Worm (Caenorhabditis elegans) whole organism, L1 larva: ENCODE results near the gene fip-5.
A peak's percentile ranks its signal among the peaks of the same experiment; 100 is the strongest.

Experiments
- aha-1 ChIP-seq: fragments of 150-350 bp; optimal IDR thresholded peaks from 2 replicates; lab custom pipeline; 2014; ENCODE audit warnings: missing biosample characterization, missing genetic modification characterization
- alr-1 ChIP-seq: fragments of 200-800 bp; sonication (Bioruptor generic); optimal IDR thresholded peaks from 2 replicates; lab custom pipeline; 2018; ENCODE audit warnings: borderline replicate concordance, mild to moderate bottlenecking, missing genetic modification characterization, missing compliant biosample characterization
- aly-2 ChIP-seq: fragments of 150-350 bp; optimal IDR thresholded peaks from 2 replicates; lab custom pipeline; 2014; ENCODE audit warnings: missing biosample characterization, missing genetic modification characterization
- blmp-1 ChIP-seq: fragments of 150-350 bp; optimal IDR thresholded peaks from 2 replicates; lab custom pipeline; 2014; ENCODE audit warnings: missing biosample characterization, missing genetic modification characterization
- ceh-63 ChIP-seq: fragments of 200-800 bp; sonication (Bioruptor generic); optimal IDR thresholded peaks from 2 replicates; lab custom pipeline; 2018; ENCODE audit warnings: mild to moderate bottlenecking, missing genetic modification characterization, missing compliant biosample characterization
- ceh-8 ChIP-seq: fragments of 200-800 bp; sonication (Bioruptor generic); optimal IDR thresholded peaks from 2 replicates; lab custom pipeline; 2018; ENCODE audit warnings: mild to moderate bottlenecking, missing genetic modification characterization, moderate library complexity, missing compliant biosample characterization
- dsc-1 ChIP-seq: sonication (generic microtip); optimal IDR thresholded peaks from 2 replicates; lab custom pipeline; 2016; ENCODE audit warnings: mild to moderate bottlenecking, missing genetic modification characterization, missing compliant biosample characterization
- efl-1 ChIP-seq, 4 experiments: fragments of 150-350 bp; optimal IDR thresholded peaks in 3 of 4; peaks in 1 of 4; 1 replicate in 1 of 4; 2 replicates in 3 of 4; lab custom pipeline; 2014; ENCODE audit warnings: missing biosample characterization in 2 of 4, missing genetic modification characterization in 2 of 4, missing genetic modification reagents in 2 of 4
- efl-3 ChIP-seq: fragments of 200-800 bp; sonication (Bioruptor generic); optimal IDR thresholded peaks from 2 replicates; lab custom pipeline; 2018; ENCODE audit warnings: mild to moderate bottlenecking, missing genetic modification characterization, missing compliant biosample characterization
- egl-13 ChIP-seq: sonication (generic microtip); optimal IDR thresholded peaks from 2 replicates; lab custom pipeline; 2016; ENCODE audit warnings: missing genotype, missing genetic modification reagents, missing genetic modification characterization, missing compliant biosample characterization
- elt-2 ChIP-seq: sonication (generic microtip); optimal IDR thresholded peaks from 2 replicates; lab custom pipeline; 2016; ENCODE audit warnings: missing genetic modification characterization, mild to moderate bottlenecking, inconsistent platforms, missing compliant biosample characterization, missing genetic modification reagents
- elt-3 ChIP-seq, 6 experiments: fragments of 150-350 bp in 1 of 6; sonication (generic microtip); optimal IDR thresholded peaks; 2 replicates each; lab custom pipeline; 2017 to 2018; ENCODE audit warnings: missing biosample characterization in 6 of 6, missing genetic modification characterization in 6 of 6, inconsistent platforms in 1 of 6
- ets-5 ChIP-seq: fragments of 200-800 bp; sonication (Bioruptor generic); IDR thresholded peaks from 2 replicates; pipeline ENCODE4 v1.3.6; 2022; ENCODE audit warnings: missing genetic modification characterization, missing compliant biosample characterization
- irx-1 ChIP-seq: sonication (generic microtip); optimal IDR thresholded peaks from 2 replicates; lab custom pipeline; 2016; ENCODE audit warnings: missing genetic modification characterization, missing compliant biosample characterization
- isw-1 ChIP-seq: fragments of 200-800 bp; sonication (Bioruptor generic); IDR thresholded peaks from 2 replicates; pipeline ENCODE4 v1.3.6; 2022; ENCODE audit warnings: missing genetic modification characterization, missing compliant biosample characterization
- jun-1 ChIP-seq: fragments of 150-350 bp; optimal IDR thresholded peaks from 2 replicates; lab custom pipeline; 2014; ENCODE audit warnings: missing biosample characterization, missing genetic modification reagents, missing genetic modification characterization
- lin-14 ChIP-seq: fragments of 200-800 bp; sonication (Bioruptor generic); optimal IDR thresholded peaks from 2 replicates; lab custom pipeline; 2018; ENCODE audit warnings: mild to moderate bottlenecking, missing genetic modification characterization, moderate library complexity, missing compliant biosample characterization
- mab-9 ChIP-seq: fragments of 200-800 bp; sonication (Bioruptor generic); IDR thresholded peaks from 2 replicates; pipeline ENCODE4 v1.3.6; 2022; ENCODE audit warnings: missing genetic modification reagents, missing genetic modification characterization, missing compliant biosample characterization
- mep-1 ChIP-seq: fragments of 150-350 bp; optimal IDR thresholded peaks from 2 replicates; lab custom pipeline; 2014; ENCODE audit warnings: missing biosample characterization, missing genetic modification characterization
- nhr-19 ChIP-seq: fragments of 200-800 bp; sonication (Bioruptor generic); conservative IDR thresholded peaks from 2 replicates; pipeline ENCODE4 v1.3.6; 2022; ENCODE audit warnings: missing genetic modification characterization, missing compliant biosample characterization
- nhr-20 ChIP-seq: sonication (generic microtip); optimal IDR thresholded peaks from 2 replicates; lab custom pipeline; 2016; ENCODE audit warnings: mild to moderate bottlenecking, missing genetic modification characterization, missing compliant biosample characterization
- nhr-28 ChIP-seq: fragments of 150-350 bp; optimal IDR thresholded peaks from 2 replicates; lab custom pipeline; 2014; ENCODE audit warnings: missing biosample characterization, missing genetic modification characterization
- nhr-71 ChIP-seq: sonication (generic microtip); optimal IDR thresholded peaks from 2 replicates; lab custom pipeline; 2016; ENCODE audit warnings: mild to moderate bottlenecking, missing genetic modification characterization, moderate library complexity, missing compliant biosample characterization
- nhr-84 ChIP-seq: sonication (generic microtip); optimal IDR thresholded peaks from 2 replicates; lab custom pipeline; 2017; ENCODE audit warnings: missing biosample characterization, missing genetic modification characterization
- nhr-85 ChIP-seq: sonication (generic microtip); peaks from one replicate; lab custom pipeline; 2016; ENCODE audit warnings: missing genetic modification characterization, inconsistent platforms, missing compliant biosample characterization
- nhr-90 ChIP-seq: sonication (generic microtip); optimal IDR thresholded peaks from 2 replicates; lab custom pipeline; 2016; ENCODE audit warnings: mild to moderate bottlenecking, missing genetic modification characterization, missing compliant biosample characterization; ENCODE audit not compliant: poor library complexity
- pag-3 ChIP-seq: sonication (generic microtip); optimal IDR thresholded peaks from 2 replicates; lab custom pipeline; 2017; ENCODE audit warnings: missing genetic modification characterization, mild to moderate bottlenecking, missing compliant biosample characterization, antibody characterized with exemption, borderline replicate concordance; ENCODE audit not compliant: insufficient read depth
- pax-3 ChIP-seq: fragments of 200-800 bp; sonication (Bioruptor generic); optimal IDR thresholded peaks from 2 replicates; lab custom pipeline; 2018; ENCODE audit warnings: mild to moderate bottlenecking, missing genetic modification characterization, moderate library complexity, missing compliant biosample characterization
- skn-1 ChIP-seq: fragments of 150-350 bp; optimal IDR thresholded peaks from 2 replicates; lab custom pipeline; 2014; ENCODE audit warnings: missing biosample characterization, missing genetic modification characterization
- snpc-4 ChIP-seq: fragments of 150-350 bp; optimal IDR thresholded peaks from 2 replicates; lab custom pipeline; 2014; ENCODE audit warnings: missing biosample characterization, missing genetic modification characterization
- snu-23 ChIP-seq: sonication (generic microtip); optimal IDR thresholded peaks from 2 replicates; lab custom pipeline; 2016; ENCODE audit warnings: missing genetic modification characterization, missing compliant biosample characterization
- sox-4 ChIP-seq: sonication (generic microtip); optimal IDR thresholded peaks from 2 replicates; lab custom pipeline; 2016; ENCODE audit warnings: missing genetic modification characterization, missing compliant biosample characterization
- tlp-1 ChIP-seq: fragments of 150-350 bp; optimal IDR thresholded peaks from 2 replicates; lab custom pipeline; 2014; ENCODE audit warnings: missing biosample characterization, missing genetic modification characterization
- unc-130 ChIP-seq: fragments of 150-350 bp; optimal IDR thresholded peaks from 2 replicates; lab custom pipeline; 2017; ENCODE audit warnings: missing biosample characterization, missing genetic modification characterization, inconsistent platforms
- zag-1 ChIP-seq: fragments of 150-350 bp; optimal IDR thresholded peaks from 2 replicates; lab custom pipeline; 2014; ENCODE audit warnings: missing biosample characterization, missing genetic modification characterization

fip-5 gene

DNA sequence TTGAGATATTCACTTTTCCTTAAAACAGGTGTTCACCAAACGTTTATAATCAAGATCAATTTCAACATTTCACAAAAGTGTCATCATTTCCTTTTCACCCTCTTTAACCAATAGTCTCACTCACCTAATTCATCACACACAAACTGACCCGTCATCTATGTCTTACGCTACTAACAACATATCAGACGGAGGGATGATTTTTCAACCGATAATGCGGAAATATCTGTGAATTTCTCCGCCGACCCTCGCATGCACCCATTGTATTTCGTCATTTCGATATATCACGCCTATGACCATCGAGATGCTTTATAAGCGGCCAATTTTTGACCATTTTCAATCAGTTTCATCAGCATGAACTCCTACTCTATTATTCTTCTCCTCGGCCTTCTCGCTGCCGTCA lies 1.6 kb downstream of the fip-5 start, which contains the start of gene fipr-21 (continued):
- TF ChIP-seq irx-1 (tag; lab: Kevin White, UChicago) (no peak), elt-2 (no peak), ets-5 (GFP tag; lab: Robert Waterston, UW) (no peak), unc-130 (no peak), ceh-8 (GFP tag; lab: Kevin White, UChicago) (no peak), aha-1 (no peak)

DNA sequence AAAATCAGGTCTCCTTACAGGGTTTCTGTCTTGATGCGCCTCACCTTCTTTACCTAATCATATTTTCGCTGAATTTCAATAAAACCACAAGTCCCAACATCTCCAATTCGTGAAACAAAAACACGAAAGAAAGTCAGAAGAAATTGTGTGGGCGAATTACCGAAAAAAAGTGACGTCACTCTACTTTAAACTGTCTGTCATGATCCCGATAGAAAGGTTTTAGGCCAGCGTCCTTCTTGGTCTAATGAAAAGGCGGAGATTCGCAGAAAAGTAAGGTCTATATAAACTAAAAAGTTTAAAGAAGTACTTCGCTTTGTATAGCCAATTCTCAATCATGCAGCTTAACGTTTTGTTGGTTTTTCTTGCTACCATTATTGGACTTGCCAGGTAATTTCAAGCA lies 3.7 kb downstream of the fip-5 start, which contains the start of gene cnc-8:
cnc-8 (plus strand) TSS at position 307 of the 400 bp plus-strand sequence.
- TF ChIP-seq aly-2 (tag; lab: Kevin White, UChicago), result no peak
- no peak for TF ChIP-seq zag-1 (tag; lab: Kevin White, UChicago)
- no peak for TF ChIP-seq tlp-1 (tag; lab: Kevin White, UChicago)
- no peak for TF ChIP-seq sox-4 (tag; lab: Kevin White, UChicago)
- no peak for TF ChIP-seq pax-3
- no peak for TF ChIP-seq mep-1 (tag; lab: Kevin White, UChicago)
- no peak for TF ChIP-seq snpc-4
- no peak for TF ChIP-seq alr-1
- no peak for TF ChIP-seq irx-1 (tag; lab: Kevin White, UChicago)
- no peak for TF ChIP-seq isw-1 (GFP tag; lab: Robert Waterston, UW)
- peak in 2 of 6 experiments; percentile 43 to 49 for TF ChIP-seq elt-3 (tag; optimal IDR thresholded peaks at IDR 0.05; lab: Kevin White, UChicago)
- peak; percentile 22 for TF ChIP-seq nhr-20
- no peak for TF ChIP-seq efl-3 (GFP tag; lab: Kevin White, UChicago)
- no peak for TF ChIP-seq egl-13 (tag; lab: Kevin White, UChicago)
- peak; percentile 5 for TF ChIP-seq nhr-90 (tag; lab: Kevin White, UChicago)
- TF ChIP-seq nhr-84, result no peak
- TF ChIP-seq nhr-28, result no peak
- peak; percentile 39 for TF ChIP-seq nhr-71 (tag; lab: Kevin White, UChicago)
- peak; percentile 82 for TF ChIP-seq nhr-85 (tag; lab: Kevin White, UChicago)
- TF ChIP-seq jun-1 (tag; lab: Kevin White, UChicago), result no peak
- peak; percentile 32; the same call in 1 of the 2 replicates for TF ChIP-seq nhr-19
- TF ChIP-seq ets-5 (GFP tag; lab: Robert Waterston, UW), result no peak
- TF ChIP-seq blmp-1 (tag; lab: Kevin White, UChicago), result peak; percentile 71
- TF ChIP-seq snu-23 (GFP tag; lab: Kevin White, UChicago), result peak; percentile 22

DNA sequence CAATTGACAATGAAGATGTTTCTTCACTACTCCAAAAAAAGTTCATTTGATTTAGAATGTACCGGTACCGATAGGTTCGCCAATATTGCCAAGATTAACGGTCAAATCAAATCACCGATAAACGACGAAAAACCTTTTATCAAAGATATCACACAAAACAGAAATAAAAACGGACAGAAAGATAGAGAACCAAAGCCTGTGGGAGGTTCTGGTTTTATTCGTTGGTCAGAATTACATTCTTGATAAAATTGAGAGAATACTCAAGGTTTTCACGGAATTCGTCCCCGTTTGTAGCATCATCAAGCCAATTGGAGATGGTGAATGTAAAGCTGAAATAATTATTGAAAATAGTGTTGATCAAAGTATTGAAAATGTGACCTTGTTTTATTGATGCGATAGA lies 4.4 kb downstream of the fip-5 start:
- TF ChIP-seq lin-14 (peak; percentile 36), ets-5 (GFP tag; lab: Robert Waterston, UW) (no peak), nhr-85 (tag; lab: Kevin White, UChicago) (peak; percentile 68), blmp-1 (tag; lab: Kevin White, UChicago) (peak; percentile 23), efl-1 (optimal IDR thresholded peaks at IDR 0.05; lab: Kevin White, UChicago) (no peak), efl-1 (GFP tag; optimal IDR thresholded peaks at IDR 0.05 in 1 of 2; lab: Kevin White, UChicago) (peak in 1 of 2 experiments; percentile 27), nhr-71 (tag; lab: Kevin White, UChicago) (peak; percentile 18), nhr-20 (peak; percentile 17), mab-9 (GFP tag; lab: Robert Waterston, UW) (no peak), skn-1 (tag; lab: Kevin White, UChicago) (no peak), elt-3 (tag; optimal IDR thresholded peaks at IDR 0.05; lab: Kevin White, UChicago) (peak in 2 of 6 experiments; percentile 12 to 27)

DNA sequence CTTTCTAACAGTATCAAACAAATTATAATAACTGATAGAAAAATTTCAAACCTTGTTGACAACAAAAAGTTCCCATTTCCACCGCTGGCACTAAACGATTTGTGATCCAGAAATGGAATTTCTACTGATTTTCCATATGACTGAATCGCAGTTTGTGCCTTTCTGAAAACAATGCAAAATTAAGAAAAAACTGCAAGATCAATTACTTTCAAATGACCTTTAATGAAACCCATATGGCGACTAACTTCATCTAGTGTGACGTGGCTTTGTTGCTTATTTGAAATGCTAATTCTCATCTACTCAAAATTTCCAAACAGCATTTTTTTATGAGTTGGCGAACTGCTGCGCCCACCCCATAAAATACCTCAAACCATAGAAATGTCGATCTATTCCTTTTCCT lies 5.0 kb downstream of the fip-5 start, which contains the start of gene F41E7.7:
F41E7.7 (plus strand) TSS at position 301 of the 400 bp plus-strand sequence.
- TF ChIP-seq dsc-1 (tag; lab: Kevin White, UChicago), result no peak
- no peak for TF ChIP-seq ceh-63 (GFP tag; lab: Kevin White, UChicago)
- no peak for TF ChIP-seq nhr-71 (tag; lab: Kevin White, UChicago)
- no peak for TF ChIP-seq efl-1 (optimal IDR thresholded peaks at IDR 0.05; lab: Kevin White, UChicago)
- peak in 1 of 2 experiments; percentile 11 for TF ChIP-seq efl-1 (GFP tag; optimal IDR thresholded peaks at IDR 0.05 in 1 of 2; lab: Kevin White, UChicago)
- no peak for TF ChIP-seq pag-3 (tag; lab: Kevin White, UChicago)
